Fruit fly (Drosophila melanogaster) whole organism, embryonic: ENCODE data around the gene CG5376.

Experiments used
- ATbp ChIP-seq: fragments of 200-800 bp; sonication (Bioruptor generic); optimal IDR thresholded peaks from 2 replicates; lab custom pipeline; 2017; ENCODE audit warnings: missing biosample characterization, mild to moderate bottlenecking, missing genetic modification characterization, missing genetic modification reagents
- CG10274 ChIP-seq: fragments of 200-800 bp; sonication (Bioruptor generic); optimal IDR thresholded peaks from 3 replicates; lab custom pipeline; 2017; ENCODE audit warnings: missing biosample characterization, mild to moderate bottlenecking, missing genetic modification characterization
- CG11398 ChIP-seq: fragments of 200-800 bp; sonication (Bioruptor generic); optimal IDR thresholded peaks from 2 replicates; lab custom pipeline; 2016; ENCODE audit warnings: missing biosample characterization, missing genetic modification characterization
- CG11560 ChIP-seq: fragments of 200-800 bp; sonication (Bioruptor generic); IDR thresholded peaks from 3 replicates; pipeline ENCODE4 v1.3.6; 2022; ENCODE audit warnings: missing biosample characterization, missing genetic modification characterization
- CG12219 ChIP-seq: fragments of 200-800 bp; sonication (Bioruptor generic); optimal IDR thresholded peaks from 3 replicates; lab custom pipeline; 2018; ENCODE audit warnings: missing biosample characterization, mild to moderate bottlenecking, missing genetic modification characterization
- CG13296 ChIP-seq: fragments of 200-800 bp; sonication (Bioruptor generic); optimal IDR thresholded peaks from 3 replicates; lab custom pipeline; 2018; ENCODE audit warnings: missing biosample characterization, mild to moderate bottlenecking, missing genetic modification characterization
- CG13894 ChIP-seq: fragments of 200-800 bp; sonication (Bioruptor generic); optimal IDR thresholded peaks from 3 replicates; lab custom pipeline; 2018; ENCODE audit warnings: missing biosample characterization, mild to moderate bottlenecking, missing genetic modification characterization, moderate library complexity
- CG14050 ChIP-seq: fragments of 200-800 bp; sonication (Bioruptor generic); IDR thresholded peaks from 3 replicates; pipeline ENCODE4 v1.3.6; 2022; ENCODE audit warnings: missing biosample characterization, missing genetic modification characterization
- CG14965 ChIP-seq: fragments of 200-800 bp; sonication (Bioruptor generic); optimal IDR thresholded peaks from 2 replicates; lab custom pipeline; 2016; ENCODE audit warnings: missing biosample characterization, missing genetic modification characterization, borderline replicate concordance
- CG1529 ChIP-seq: fragments of 200-800 bp; sonication (Bioruptor generic); optimal IDR thresholded peaks from 3 replicates; lab custom pipeline; 2018; ENCODE audit warnings: missing biosample characterization, missing genetic modification characterization
- CG15696 ChIP-seq: fragments of 200-800 bp; sonication (Bioruptor generic); optimal IDR thresholded peaks from 2 replicates; lab custom pipeline; 2019; ENCODE audit warnings: missing biosample characterization, mild to moderate bottlenecking, missing genetic modification characterization, moderate library complexity
- CG17186 ChIP-seq: fragments of 200-800 bp; sonication (Bioruptor generic); optimal IDR thresholded peaks from 3 replicates; lab custom pipeline; 2017; ENCODE audit warnings: missing biosample characterization, missing genetic modification reagents, missing genetic modification characterization
- CG18262 ChIP-seq: fragments of 200-800 bp; optimal IDR thresholded peaks from 3 replicates; lab custom pipeline; 2019; ENCODE audit warnings: missing biosample characterization, mild to moderate bottlenecking, missing genetic modification characterization, moderate library complexity
- CG2116 ChIP-seq: fragments of 200-800 bp; sonication (Bioruptor generic); optimal IDR thresholded peaks from 3 replicates; lab custom pipeline; 2018; ENCODE audit warnings: missing biosample characterization, mild to moderate bottlenecking, missing genetic modification characterization
- CG2875 ChIP-seq: fragments of 200-800 bp; sonication (Bioruptor generic); optimal IDR thresholded peaks from 2 replicates; lab custom pipeline; 2017; ENCODE audit warnings: missing biosample characterization, mild to moderate bottlenecking, missing genetic modification characterization, missing genetic modification reagents
- CG32772 ChIP-seq: fragments of 200-800 bp; sonication (Bioruptor generic); IDR thresholded peaks from 2 replicates; pipeline ENCODE4 v1.3.6; 2022; ENCODE audit warnings: missing biosample characterization, missing genetic modification characterization
- CG6689 ChIP-seq: fragments of 200-800 bp; sonication (Bioruptor generic); IDR thresholded peaks from 2 replicates; pipeline ENCODE4 v1.3.6; 2022; ENCODE audit warnings: missing biosample characterization, missing genetic modification characterization
- CG6791 ChIP-seq: fragments of 200-800 bp; sonication (Bioruptor generic); IDR thresholded peaks from 3 replicates; pipeline ENCODE4 v1.3.6; 2022; ENCODE audit warnings: missing biosample characterization, missing genetic modification characterization; ENCODE audit not compliant: partially characterized antibody
- CG8290 ChIP-seq, 3 experiments: fragments of 200-800 bp; sonication (Bioruptor generic); optimal IDR thresholded peaks; 2 replicates each; lab custom pipeline; 2016 to 2019; ENCODE audit warnings: missing biosample characterization in 3 of 3, missing genetic modification characterization in 3 of 3, mild to moderate bottlenecking in 2 of 3, moderate library complexity in 1 of 3
- CG8478 ChIP-seq: fragments of >200 bp; optimal IDR thresholded peaks from 2 replicates; lab custom pipeline; 2018
- Dbx ChIP-seq: fragments of 200-800 bp; sonication (Bioruptor generic); IDR thresholded peaks from 3 replicates; pipeline ENCODE4 v1.3.6; 2022; ENCODE audit warnings: missing biosample characterization, missing genetic modification characterization
- HHEX ChIP-seq: fragments of 200-800 bp; sonication (Bioruptor generic); optimal IDR thresholded peaks from 3 replicates; lab custom pipeline; 2017; ENCODE audit warnings: missing biosample characterization, mild to moderate bottlenecking, missing genetic modification characterization, missing genetic modification reagents
- HLHmδ ChIP-seq: fragments of 200-800 bp; sonication (Bioruptor generic); optimal IDR thresholded peaks from 2 replicates; lab custom pipeline; 2018; ENCODE audit warnings: missing biosample characterization, mild to moderate bottlenecking, missing genetic modification characterization, moderate library complexity
- Lim3 ChIP-seq: fragments of 200-800 bp; sonication (Bioruptor generic); IDR thresholded peaks from 2 replicates; pipeline ENCODE4 v1.3.6; 2022; ENCODE audit warnings: missing biosample characterization, missing genetic modification characterization
- MBD-R2 ChIP-seq: fragments of 200-800 bp; sonication (Bioruptor generic); IDR thresholded peaks from 2 replicates; pipeline ENCODE4 v1.3.6; 2022; ENCODE audit warnings: missing biosample characterization, missing genetic modification characterization
- NK7.1 ChIP-seq: fragments of 200-800 bp; sonication (Bioruptor generic); optimal IDR thresholded peaks from 3 replicates; lab custom pipeline; 2016; ENCODE audit warnings: missing biosample characterization, missing genetic modification characterization
- Optix ChIP-seq: fragments of 200-800 bp; sonication (Bioruptor generic); IDR thresholded peaks from 3 replicates; pipeline ENCODE4 v1.3.6; 2022; ENCODE audit warnings: missing biosample characterization, missing genetic modification characterization
- PHDP ChIP-seq: fragments of 200-800 bp; sonication (Bioruptor generic); optimal IDR thresholded peaks from 3 replicates; lab custom pipeline; 2018; ENCODE audit warnings: missing biosample characterization, mild to moderate bottlenecking, missing genetic modification characterization, moderate library complexity
- Pdp1 ChIP-seq, 2 experiments: fragments of 200-800 bp; sonication (Bioruptor generic); optimal IDR thresholded peaks; 3 replicates each; lab custom pipeline; 2016; ENCODE audit warnings: missing biosample characterization in 2 of 2, missing genetic modification characterization in 2 of 2, mild to moderate bottlenecking in 1 of 2, moderate library complexity in 1 of 2
- Sox102F ChIP-seq: fragments of 200-800 bp; sonication (Bioruptor generic); optimal IDR thresholded peaks from 2 replicates; lab custom pipeline; 2018; ENCODE audit warnings: missing biosample characterization, mild to moderate bottlenecking, missing genetic modification characterization, moderate library complexity
- Ssrp ChIP-seq: fragments of 200-800 bp; sonication (Bioruptor generic); optimal IDR thresholded peaks from 2 replicates; lab custom pipeline; 2018; ENCODE audit warnings: missing biosample characterization, mild to moderate bottlenecking, missing genetic modification characterization, moderate library complexity
- ap ChIP-seq: fragments of 200-800 bp; sonication (Bioruptor generic); IDR thresholded peaks from 2 replicates; pipeline ENCODE4 v1.3.6; 2022; ENCODE audit warnings: missing biosample characterization, missing genetic modification characterization
- bcd ChIP-seq: fragments of 200-800 bp; sonication (Bioruptor generic); optimal IDR thresholded peaks from 2 replicates; lab custom pipeline; 2017; ENCODE audit warnings: missing biosample characterization, mild to moderate bottlenecking, missing genetic modification characterization
- cato ChIP-seq: fragments of 200-800 bp; sonication (Bioruptor generic); optimal IDR thresholded peaks from 2 replicates; lab custom pipeline; 2016; ENCODE audit warnings: missing biosample characterization, missing genetic modification characterization, borderline replicate concordance
- crc ChIP-seq: fragments of 200-800 bp; sonication (Bioruptor generic); optimal IDR thresholded peaks from 2 replicates; lab custom pipeline; 2016; ENCODE audit warnings: missing biosample characterization, missing genetic modification characterization
- crol ChIP-seq: fragments of 200-800 bp; sonication (Bioruptor generic); IDR thresholded peaks from 2 replicates; pipeline ENCODE4 v1.3.6; 2022; ENCODE audit warnings: missing biosample characterization, missing genetic modification characterization
- emc ChIP-seq: fragments of 200-800 bp; sonication (Bioruptor generic); optimal IDR thresholded peaks from 2 replicates; lab custom pipeline; 2016; ENCODE audit warnings: missing biosample characterization, missing genetic modification characterization
- ems ChIP-seq: fragments of 200-800 bp; sonication (Bioruptor generic); optimal IDR thresholded peaks from 3 replicates; lab custom pipeline; 2016; ENCODE audit warnings: missing biosample characterization, missing genetic modification characterization
- fd3F ChIP-seq: fragments of 200-800 bp; sonication (Bioruptor generic); optimal IDR thresholded peaks from 2 replicates; lab custom pipeline; 2018; ENCODE audit warnings: missing biosample characterization, mild to moderate bottlenecking, missing genetic modification characterization, moderate library complexity
- fu2 ChIP-seq: fragments of 200-800 bp; sonication (Bioruptor generic); optimal IDR thresholded peaks from 2 replicates; lab custom pipeline; 2016; ENCODE audit warnings: missing biosample characterization, missing genetic modification characterization
- lab ChIP-seq: fragments of 200-800 bp; sonication (Bioruptor generic); optimal IDR thresholded peaks from 3 replicates; lab custom pipeline; 2017; ENCODE audit warnings: missing biosample characterization, missing genetic modification characterization, mild to moderate bottlenecking, moderate library complexity, missing genetic modification reagents
- odd ChIP-seq: fragments of 200-800 bp; sonication (Bioruptor generic); optimal IDR thresholded peaks from 2 replicates; lab custom pipeline; 2017; ENCODE audit warnings: missing biosample characterization, mild to moderate bottlenecking, missing genetic modification characterization
- rib ChIP-seq: fragments of 200-800 bp; sonication (Bioruptor generic); IDR thresholded peaks from 2 replicates; pipeline ENCODE4 v1.3.6; 2022; ENCODE audit warnings: missing biosample characterization, missing genetic modification characterization
- salm ChIP-seq: fragments of 200-800 bp; sonication (Bioruptor generic); optimal IDR thresholded peaks from 2 replicates; lab custom pipeline; 2018; ENCODE audit warnings: missing biosample characterization, mild to moderate bottlenecking, missing genetic modification characterization
- sima ChIP-seq: fragments of 200-800 bp; sonication (Bioruptor generic); optimal IDR thresholded peaks from 2 replicates; lab custom pipeline; 2016; ENCODE audit warnings: missing biosample characterization, missing genetic modification characterization
- tna ChIP-seq: fragments of 200-800 bp; sonication (Bioruptor generic); IDR thresholded peaks from 2 replicates; pipeline ENCODE4 v1.3.6; 2022; ENCODE audit warnings: missing biosample characterization, missing genetic modification characterization; ENCODE audit not compliant: partially characterized antibody
- vnd ChIP-seq: fragments of 200-800 bp; sonication (Bioruptor generic); IDR thresholded peaks from 3 replicates; pipeline ENCODE4 v1.3.6; 2022; ENCODE audit warnings: missing biosample characterization, missing genetic modification characterization; ENCODE audit not compliant: partially characterized antibody
- wdn ChIP-seq: fragments of 200-800 bp; sonication (Bioruptor generic); IDR thresholded peaks from 2 replicates; pipeline ENCODE4 v1.3.6; 2022; ENCODE audit warnings: missing biosample characterization, missing genetic modification characterization
- yki ChIP-seq: fragments of >200 bp; optimal IDR thresholded peaks from 3 replicates; lab custom pipeline; 2018

The CG5376 gene

DNA sequence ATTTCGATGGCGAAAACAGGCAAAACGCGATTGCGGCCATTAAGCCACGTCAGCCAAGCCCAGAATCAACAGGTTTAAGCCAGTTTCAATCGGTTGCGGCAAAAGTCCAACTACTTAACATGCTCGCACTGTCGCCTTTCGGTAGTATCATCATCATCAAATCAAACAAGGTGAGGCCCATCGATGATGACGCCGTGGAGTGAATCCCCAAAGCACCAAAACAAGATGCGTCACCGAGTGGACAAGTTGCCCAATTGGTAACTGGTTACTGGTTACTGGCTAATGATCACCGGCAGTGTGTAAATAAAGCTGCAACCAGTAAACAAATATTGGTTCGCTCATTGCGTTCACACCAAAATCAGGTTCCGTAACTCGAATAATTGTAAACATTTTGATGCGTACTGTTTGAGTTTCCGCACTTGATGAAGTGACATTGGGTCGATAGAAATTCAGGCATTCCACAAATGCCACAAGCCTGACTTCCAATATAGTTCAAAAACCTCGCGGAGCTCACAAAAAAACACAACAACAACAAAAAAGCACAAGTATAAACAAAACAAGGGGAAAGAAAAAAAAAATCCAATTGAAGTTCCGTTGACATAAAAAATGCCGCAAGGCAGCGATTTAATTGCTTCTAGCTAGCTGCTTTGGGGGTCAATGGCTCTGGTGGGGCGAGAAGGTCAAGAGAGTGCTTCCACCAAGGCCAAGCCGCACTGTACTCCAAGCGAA is 35.8 kb upstream of the CG5376 start (continued):
- no peak for TF ChIP-seq CG10274
- TF ChIP-seq CG2875 (GFP tag; lab: Kevin White, UChicago): peak; percentile 79
- TF ChIP-seq CG13894 (tag; lab: Kevin White, UChicago): no peak
- TF ChIP-seq CG32772 (GFP tag; lab: Robert Waterston, UW): no peak
- peak; percentile 39 for TF ChIP-seq CG2116 (GFP tag; lab: Kevin White, UChicago)
- TF ChIP-seq Optix (GFP tag; lab: Robert Waterston, UW): no peak
- TF ChIP-seq CG14050 (GFP tag; lab: Robert Waterston, UW): no peak
- no peak for TF ChIP-seq fu2 (GFP tag; lab: Kevin White, UChicago)
- peak; percentile 82 for TF ChIP-seq odd
- peak; percentile 75 for TF ChIP-seq HLHmδ (GFP tag; lab: Kevin White, UChicago)
- TF ChIP-seq CG6791 (GFP tag; lab: Robert Waterston, UW): no peak
- peak; percentile 64 for TF ChIP-seq salm (tag; lab: Kevin White, UChicago)
- peak; percentile 69 for TF ChIP-seq CG8290 (GFP tag; optimal IDR thresholded peaks at IDR 0.05; lab: Kevin White, UChicago)
- TF ChIP-seq CG8290 (tag; optimal IDR thresholded peaks at IDR 0.05; lab: Kevin White, UChicago): peak; percentile 34 to 84
- TF ChIP-seq PHDP (tag; lab: Kevin White, UChicago): peak; percentile 71
- TF ChIP-seq wdn: no peak
- TF ChIP-seq Sox102F: peak; percentile 64
- TF ChIP-seq CG6689 (GFP tag; lab: Robert Waterston, UW): no peak
- TF ChIP-seq CG11398 (GFP tag; lab: Kevin White, UChicago): peak; percentile 57
- no peak for TF ChIP-seq MBD-R2 (GFP tag; lab: Robert Waterston, UW)
- TF ChIP-seq CG1529 (GFP tag; lab: Kevin White, UChicago): peak; percentile 65
- peak; percentile 58 for TF ChIP-seq cato (GFP tag; lab: Kevin White, UChicago)
- no peak for TF ChIP-seq tna (GFP tag; lab: Robert Waterston, UW)
- TF ChIP-seq NK7.1 (GFP tag; lab: Kevin White, UChicago): no peak
- TF ChIP-seq vnd (GFP tag; lab: Robert Waterston, UW): no peak
- peak; percentile 79 for TF ChIP-seq HHEX (GFP tag; lab: Kevin White, UChicago)
- no peak for TF ChIP-seq yki (lab: Kevin White, UChicago)
- TF ChIP-seq CG8478 (lab: Kevin White, UChicago): no peak
- no peak for TF ChIP-seq sima (GFP tag; lab: Kevin White, UChicago)
- TF ChIP-seq Lim3 (GFP tag; lab: Robert Waterston, UW): no peak
- TF ChIP-seq CG13296 (GFP tag; lab: Kevin White, UChicago): peak; percentile 78
- peak; percentile 35 to 77 for TF ChIP-seq Pdp1 (GFP tag; optimal IDR thresholded peaks at IDR 0.05; lab: Kevin White, UChicago)
- peak; percentile 10 for TF ChIP-seq ems (GFP tag; lab: Kevin White, UChicago)
- no peak for TF ChIP-seq emc (GFP tag; lab: Kevin White, UChicago)
- TF ChIP-seq lab (GFP tag; lab: Kevin White, UChicago): peak; percentile 77
- TF ChIP-seq fd3F (GFP tag; lab: Kevin White, UChicago): peak; percentile 43
- no peak for TF ChIP-seq crol
- TF ChIP-seq CG11560 (tag; lab: Robert Waterston, UW): no peak
- no peak for TF ChIP-seq Ssrp
- TF ChIP-seq CG14965 (GFP tag; lab: Kevin White, UChicago): no peak
- TF ChIP-seq ap: peak; percentile 49; the same call in 1 of the 2 replicates
- TF ChIP-seq CG15696: peak; percentile 20
- peak; percentile 0 for TF ChIP-seq CG17186 (GFP tag; lab: Kevin White, UChicago)
- TF ChIP-seq ATbp: peak; percentile 95
- no peak for TF ChIP-seq bcd (GFP tag; lab: Kevin White, UChicago)
- peak; percentile 1 for TF ChIP-seq crc (GFP tag; lab: Kevin White, UChicago)
- TF ChIP-seq rib (GFP tag; lab: Robert Waterston, UW): no peak
- TF ChIP-seq Dbx (GFP tag; lab: Robert Waterston, UW): peak; percentile 30; the same call in 1 of the 3 replicates
- TF ChIP-seq CG18262 (tag; lab: Kevin White, UChicago): peak; percentile 42
- TF ChIP-seq CG12219: peak; percentile 64
